Fruit fly (Drosophila melanogaster) whole organism, pupa: Measurements from ENCODE around the gene CG4629.

Source experiments
- CG10348 ChIP-seq: fragments of 200-800 bp; sonication (Bioruptor generic); IDR thresholded peaks from 2 replicates; pipeline ENCODE4 v1.3.6; 2022; ENCODE audit warnings: missing biosample characterization, missing genetic modification characterization
- CG12605 ChIP-seq: fragments of 200-800 bp; sonication (Bioruptor generic); IDR thresholded peaks from 2 replicates; pipeline ENCODE4 v1.3.6; 2022; ENCODE audit warnings: missing biosample characterization, missing genetic modification characterization
- CG13204 ChIP-seq: fragments of 200-800 bp; sonication (Bioruptor generic); optimal IDR thresholded peaks from 2 replicates; lab custom pipeline; 2018; ENCODE audit warnings: missing biosample characterization, mild to moderate bottlenecking, missing genetic modification characterization, moderate library complexity
- CG14655 ChIP-seq: fragments of 200-800 bp; sonication (Bioruptor generic); optimal IDR thresholded peaks from 3 replicates; lab custom pipeline; 2017; ENCODE audit warnings: mild to moderate bottlenecking, missing biosample characterization, missing genetic modification reagents, missing genetic modification characterization
- CG15710 ChIP-seq: fragments of 200-800 bp; sonication (Bioruptor generic); optimal IDR thresholded peaks from 2 replicates; lab custom pipeline; 2018; ENCODE audit warnings: missing biosample characterization, mild to moderate bottlenecking, missing genetic modification characterization, moderate library complexity
- CG17806 ChIP-seq: fragments of 200-800 bp; sonication (Bioruptor generic); optimal IDR thresholded peaks from 2 replicates; lab custom pipeline; 2018; ENCODE audit warnings: missing biosample characterization, mild to moderate bottlenecking, missing genetic modification characterization, moderate library complexity
- CG32121 ChIP-seq: fragments of 200-800 bp; sonication (Bioruptor generic); IDR thresholded peaks from 2 replicates; pipeline ENCODE4 v1.3.6; 2022; ENCODE audit warnings: missing biosample characterization, missing genetic modification characterization
- CG34367 ChIP-seq: fragments of 200-800 bp; sonication (Bioruptor generic); optimal IDR thresholded peaks from 2 replicates; lab custom pipeline; 2018; ENCODE audit warnings: missing biosample characterization, mild to moderate bottlenecking, missing genetic modification characterization
- CG4496 ChIP-seq: fragments of 200-800 bp; sonication (Bioruptor generic); IDR thresholded peaks from 3 replicates; pipeline ENCODE4 v1.3.6; 2022; ENCODE audit warnings: missing biosample characterization, missing genetic modification characterization
- CG8159 ChIP-seq: fragments of 200-800 bp; sonication (Bioruptor generic); optimal IDR thresholded peaks from 3 replicates; lab custom pipeline; 2018; ENCODE audit warnings: missing biosample characterization, mild to moderate bottlenecking, missing genetic modification characterization, moderate library complexity
- CG9948 ChIP-seq: fragments of 200-800 bp; sonication (Bioruptor generic); optimal IDR thresholded peaks from 2 replicates; lab custom pipeline; 2018; ENCODE audit warnings: missing biosample characterization, mild to moderate bottlenecking, missing genetic modification characterization, moderate library complexity
- Pif1A ChIP-seq: fragments of 200-800 bp; sonication (Bioruptor generic); optimal IDR thresholded peaks from 3 replicates; lab custom pipeline; 2016; ENCODE audit warnings: missing biosample characterization, missing genetic modification characterization
- Pif1B ChIP-seq: fragments of 200-800 bp; sonication (Bioruptor generic); optimal IDR thresholded peaks from 3 replicates; lab custom pipeline; 2016; ENCODE audit warnings: missing biosample characterization, missing genetic modification characterization
- Snoo ChIP-seq: fragments of 200-800 bp; sonication (Bioruptor generic); optimal IDR thresholded peaks from 3 replicates; lab custom pipeline; 2017; ENCODE audit warnings: missing biosample characterization, mild to moderate bottlenecking, missing genetic modification characterization, inconsistent platforms
- fd96Ca ChIP-seq: fragments of 200-800 bp; sonication (Bioruptor generic); IDR thresholded peaks from 3 replicates; pipeline ENCODE4 v1.3.6; 2022; ENCODE audit warnings: missing biosample characterization, missing genetic modification characterization
- rn ChIP-seq: fragments of 200-800 bp; sonication (Bioruptor generic); IDR thresholded peaks from 2 replicates; pipeline ENCODE4 v1.3.6; 2022; ENCODE audit warnings: missing biosample characterization, missing genetic modification characterization

CG4629 gene

DNA sequence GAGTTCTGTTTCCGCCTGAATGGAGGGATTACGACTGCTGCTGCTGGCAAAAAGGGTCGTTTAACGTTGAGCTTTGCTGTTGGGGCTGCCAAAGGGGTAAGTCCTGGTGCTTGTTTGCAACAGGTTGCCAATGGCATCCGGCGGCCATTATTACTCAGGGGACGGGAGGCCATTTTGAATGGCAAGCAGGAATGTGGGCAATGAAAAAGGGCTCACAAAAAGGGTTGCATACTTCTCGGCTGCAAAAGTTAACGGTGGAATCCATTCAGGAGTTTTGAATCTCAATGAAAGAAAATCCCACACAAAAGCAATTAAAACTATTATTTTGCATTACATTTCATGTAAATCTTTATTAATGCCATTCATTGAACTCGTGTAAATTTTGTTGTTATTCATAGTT, 52.9 kb downstream of the CG4629 start:
- no peak for TF ChIP-seq CG14655 (GFP tag; lab: Kevin White, UChicago)
- TF ChIP-seq CG4496, result peak; percentile 73
- TF ChIP-seq Snoo (tag; lab: Kevin White, UChicago), result peak; percentile 10
- TF ChIP-seq fd96Ca, result no peak

DNA sequence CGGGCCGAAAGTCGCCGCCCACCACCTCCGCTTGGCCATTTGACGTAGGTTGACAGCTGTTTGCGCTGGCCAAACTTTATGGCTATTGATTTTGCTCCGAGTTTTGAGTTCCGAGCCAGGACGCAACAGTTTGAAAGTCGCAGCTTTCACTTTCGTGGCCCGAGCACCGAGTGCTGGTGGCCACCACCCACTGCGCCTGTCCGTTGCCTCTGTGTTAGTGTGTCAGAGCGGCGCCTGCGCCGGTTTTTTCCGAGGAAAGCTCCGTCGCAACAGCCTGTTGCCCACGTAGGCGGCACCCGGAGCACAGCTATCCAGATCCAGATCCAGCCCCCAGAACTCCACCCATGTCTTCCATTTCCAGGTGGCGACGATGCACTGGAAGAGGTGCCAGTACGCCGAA, 53.5 kb downstream of the CG4629 start:
- TF ChIP-seq CG8159, result no peak
- TF ChIP-seq CG12605, result peak; percentile 87

DNA sequence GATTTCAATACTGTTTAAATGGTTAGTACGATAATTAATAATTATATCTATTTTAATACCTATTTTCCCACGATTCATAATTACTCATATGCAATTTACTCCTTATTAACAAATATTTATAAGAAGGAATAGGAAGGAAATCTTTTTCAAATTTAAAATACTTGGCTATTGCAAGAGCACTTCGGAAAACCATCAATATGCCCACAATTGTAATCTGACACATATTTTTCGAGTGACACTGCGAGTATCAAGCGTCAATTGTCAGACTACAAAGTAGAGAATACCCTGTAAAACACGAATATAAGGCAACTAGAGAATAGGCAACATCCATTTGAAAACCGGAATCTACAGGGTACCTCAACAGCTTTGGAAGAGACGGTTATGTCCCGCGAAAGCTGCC, 53.9 kb downstream of the CG4629 start:
- TF ChIP-seq rn (GFP tag; lab: Robert Waterston, UW), result no peak
- peak; percentile 4 for TF ChIP-seq CG14655 (GFP tag; lab: Kevin White, UChicago)
- TF ChIP-seq CG8159, result peak; percentile 19
- TF ChIP-seq fd96Ca, result no peak

DNA sequence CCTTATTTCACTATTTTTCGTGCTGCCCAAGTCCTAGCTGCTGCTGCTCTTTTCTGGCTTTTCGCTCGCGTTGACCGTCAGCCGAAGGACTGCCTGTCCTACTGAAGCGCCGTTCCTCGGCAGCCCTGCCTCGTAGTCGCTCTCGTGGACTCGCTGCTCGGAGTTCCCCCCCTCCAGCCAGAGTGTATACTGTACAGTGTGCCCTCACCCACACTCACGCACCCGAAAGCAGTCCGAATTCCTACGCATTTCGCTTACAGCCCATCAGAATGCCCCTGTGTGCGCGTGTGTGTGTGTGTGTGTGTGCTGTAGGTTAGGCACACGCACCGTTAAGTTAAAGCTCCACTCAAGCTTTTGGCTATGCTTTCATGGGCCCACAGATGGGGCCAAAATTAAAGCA, 54.3 kb downstream of the CG4629 start, which contains the start of gene IA-2:
Gene IA-2 (minus strand): TSS at position 89 of the 400 bp plus-strand sequence.
- TF ChIP-seq CG15710 (no peak), CG17806 (tag; lab: Kevin White, UChicago) (no peak), CG34367 (no peak), Snoo (tag; lab: Kevin White, UChicago) (no peak)

DNA sequence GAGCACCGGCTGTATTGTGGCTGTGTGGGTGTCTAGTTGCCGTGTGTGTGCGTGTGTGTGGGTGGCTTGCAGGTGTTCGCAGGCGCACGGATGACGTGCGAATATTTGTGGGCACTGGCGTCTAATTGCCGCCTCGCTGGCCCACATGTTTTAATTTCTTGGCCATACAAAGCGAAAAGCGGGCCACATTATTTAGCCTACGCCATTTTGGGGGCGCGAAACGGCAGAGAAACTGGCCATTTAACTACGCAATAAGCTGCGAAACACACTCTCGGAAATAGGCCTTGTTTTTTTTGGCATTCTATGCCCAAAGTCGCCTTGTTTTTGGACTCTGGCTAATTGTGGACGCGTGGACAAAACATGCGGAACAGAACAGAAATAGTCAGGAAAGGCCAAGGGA, 55.1 kb downstream of the CG4629 start:
- no peak for TF ChIP-seq CG13204
- no peak for TF ChIP-seq CG8159
- no peak for TF ChIP-seq Pif1B (GFP tag; lab: Kevin White, UChicago)
- TF ChIP-seq CG32121 (GFP tag; lab: Robert Waterston, UW), result no peak
- TF ChIP-seq CG15710, result no peak
- TF ChIP-seq CG14655 (GFP tag; lab: Kevin White, UChicago), result no peak
- no peak for TF ChIP-seq Pif1A (GFP tag; lab: Kevin White, UChicago)
- TF ChIP-seq, all 21 proteins: peak for 0

DNA sequence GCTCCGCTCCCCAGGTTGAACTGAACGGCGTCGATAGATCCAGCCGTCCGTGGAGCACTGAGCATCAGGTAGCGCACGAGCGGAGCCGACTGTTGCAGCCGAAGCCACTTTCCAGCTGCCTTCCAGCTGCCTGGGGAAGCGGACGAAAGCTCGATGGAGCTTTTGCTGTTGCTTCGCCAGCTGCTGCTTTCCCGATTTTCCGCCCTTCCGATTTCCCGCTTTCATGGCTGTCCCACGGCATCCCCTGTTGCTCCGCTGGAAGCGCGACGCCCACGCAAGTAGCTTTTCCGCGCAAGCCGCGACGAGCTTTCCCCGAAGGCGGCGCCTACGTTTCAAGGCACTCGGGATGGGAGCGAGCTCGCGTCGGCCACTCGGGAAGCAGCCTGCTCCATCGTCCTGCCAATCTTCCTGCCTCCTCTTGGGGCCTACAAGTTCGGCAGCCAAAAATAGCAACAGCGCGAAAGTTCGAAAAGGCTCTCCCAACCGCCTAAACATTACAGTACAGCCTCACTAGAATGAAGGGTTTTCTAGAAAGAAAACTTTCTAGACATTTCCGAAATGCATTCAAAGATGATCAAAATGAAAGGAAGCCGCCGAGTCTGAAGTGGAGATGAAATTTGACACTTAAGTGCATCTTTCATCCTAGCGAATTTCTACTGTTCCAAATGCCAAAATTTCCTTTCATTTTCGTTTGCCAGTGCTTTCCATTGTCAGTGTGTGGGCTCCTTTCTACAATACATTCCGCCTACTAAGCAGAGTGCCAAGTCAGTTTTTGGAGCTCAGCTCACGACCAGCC, 58.9 kb downstream of the CG4629 start:
- TF ChIP-seq CG34367, result no peak
- TF ChIP-seq fd96Ca, result 0 out of 3 replicates have a peak, but pooled peaks have one; percentile 17
- no peak for TF ChIP-seq CG9948
- TF ChIP-seq, all 21 proteins: peak for 1

DNA sequence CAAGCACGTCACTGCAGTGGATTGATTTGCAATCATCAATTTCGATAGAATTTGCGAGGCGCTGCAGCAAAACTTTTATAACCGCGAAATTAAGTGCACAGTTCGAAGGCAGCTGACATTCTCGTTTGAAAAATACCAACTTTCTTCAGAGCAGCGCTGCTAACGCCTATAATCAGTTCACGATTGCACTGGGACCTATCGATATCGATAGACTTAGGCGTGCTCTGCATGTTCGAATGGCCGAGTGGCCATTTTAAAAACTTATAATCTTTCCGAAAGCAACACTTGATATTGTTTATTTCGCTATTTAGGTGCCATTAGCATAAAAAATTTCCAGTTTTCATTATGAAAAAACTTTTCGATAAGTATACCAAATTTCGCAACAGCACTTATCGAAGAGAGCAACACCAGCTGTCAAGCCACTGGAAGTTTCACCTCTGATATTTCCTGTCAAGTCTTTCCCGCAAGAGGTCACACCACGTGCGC, 65.5 kb downstream of the CG4629 start, which contains the start of gene gNacalpha:
Gene gNacalpha (plus strand): TSS at position 436 of the 486 bp plus-strand sequence.
- no peak for TF ChIP-seq Pif1A (GFP tag; lab: Kevin White, UChicago)
- no peak for TF ChIP-seq rn (GFP tag; lab: Robert Waterston, UW)
- TF ChIP-seq CG10348 (GFP tag; lab: Robert Waterston, UW), result no peak
- no peak for TF ChIP-seq Snoo (tag; lab: Kevin White, UChicago)
- TF ChIP-seq CG34367, result no peak
